Worm (Caenorhabditis elegans): ENCODE data around the gene str-30.

DNA sequence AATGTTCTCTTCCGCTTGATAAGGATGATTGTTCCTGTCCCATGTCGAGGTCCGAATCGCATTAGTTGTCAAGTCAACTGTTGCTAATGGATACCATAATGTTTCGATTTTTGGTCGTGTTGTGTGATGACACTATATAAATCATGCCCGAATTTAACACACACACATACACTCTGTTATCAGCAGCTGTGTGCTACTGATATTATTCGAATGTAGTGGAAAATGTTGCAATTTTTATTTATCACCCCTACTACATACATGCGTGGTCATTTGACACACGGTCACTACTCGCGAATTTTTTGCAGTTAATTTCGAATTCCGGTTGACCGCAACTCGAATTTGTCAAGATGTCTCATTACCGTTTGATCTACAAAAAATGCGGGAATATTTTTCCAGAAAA lies 32.3 kb upstream of the str-30 start:
- TF ChIP-seq unc-130 (GFP tag; optimal IDR thresholded peaks at IDR 0.05) (no peak), unc-62 (GFP tag; optimal IDR thresholded peaks at IDR 0.05) (no peak), lir-1 (GFP tag; conservative IDR thresholded peaks at IDR 0.05) (no peak), bed-2 (GFP tag; IDR thresholded peaks at IDR 0.05) (no peak), mel-28 (tag; optimal IDR thresholded peaks at IDR 0.05; ENCODE audit: borderline replicate concordance) (no peak), lsy-27 (tag; optimal IDR thresholded peaks at IDR 0.05; ENCODE audit: borderline replicate concordance, insufficient read depth) (no peak), let-607 (tag; optimal IDR thresholded peaks at IDR 0.05) (no peak), Y95B8A.8 (GFP tag; IDR thresholded peaks at IDR 0.05) (no peak)
